Fruit fly (Drosophila melanogaster) whole organism, embryonic: ENCODE data around the gene Dok.

Experiments used
- Bdp1 ChIP-seq: fragments of 200-800 bp; sonication (Bioruptor generic); optimal IDR thresholded peaks from 3 replicates; lab custom pipeline; 2016; ENCODE audit warnings: missing biosample characterization, missing genetic modification characterization
- CG10267 ChIP-seq: fragments of 200-800 bp; sonication (Bioruptor generic); optimal IDR thresholded peaks from 2 replicates; lab custom pipeline; 2018; ENCODE audit warnings: missing biosample characterization, mild to moderate bottlenecking, missing genetic modification characterization, moderate library complexity
- CG10366 ChIP-seq: fragments of 200-800 bp; sonication (Bioruptor generic); IDR thresholded peaks from 2 replicates; pipeline ENCODE4 v1.3.6; 2022; ENCODE audit warnings: missing biosample characterization, missing genetic modification characterization
- CG10979 ChIP-seq: fragments of 200-800 bp; sonication (Bioruptor generic); optimal IDR thresholded peaks from 2 replicates; lab custom pipeline; 2018; ENCODE audit warnings: missing biosample characterization, mild to moderate bottlenecking, missing genetic modification characterization, moderate library complexity
- CG11085 ChIP-seq: fragments of 200-800 bp; sonication (Bioruptor generic); IDR thresholded peaks from 2 replicates; pipeline ENCODE4 v1.3.6; 2022; ENCODE audit warnings: missing biosample characterization, missing genetic modification characterization
- CG15479 ChIP-seq: fragments of 200-800 bp; sonication (Bioruptor generic); optimal IDR thresholded peaks from 3 replicates; lab custom pipeline; 2019; ENCODE audit warnings: missing biosample characterization, mild to moderate bottlenecking, missing genetic modification characterization, moderate library complexity
- CG18011 ChIP-seq: fragments of 200-800 bp; sonication (Bioruptor generic); optimal IDR thresholded peaks from 2 replicates; lab custom pipeline; 2017; ENCODE audit warnings: missing biosample characterization, missing genetic modification characterization, mild to moderate bottlenecking, moderate library complexity, missing genotype
- CG31224 ChIP-seq: fragments of 200-800 bp; sonication (Bioruptor generic); IDR thresholded peaks from 2 replicates; pipeline ENCODE4 v1.3.6; 2022; ENCODE audit warnings: missing biosample characterization, missing genetic modification characterization
- CG3995 ChIP-seq: fragments of 200-800 bp; sonication (Bioruptor generic); optimal IDR thresholded peaks from 3 replicates; lab custom pipeline; 2016; ENCODE audit warnings: missing biosample characterization, missing genetic modification characterization
- CG4360 ChIP-seq: fragments of 200-800 bp; sonication (Bioruptor generic); IDR thresholded peaks from 2 replicates; pipeline ENCODE4 v1.3.6; 2022; ENCODE audit warnings: missing biosample characterization, missing genetic modification characterization
- CG4404 ChIP-seq: fragments of 200-800 bp; sonication (Bioruptor generic); IDR thresholded peaks from 2 replicates; pipeline ENCODE4 v1.3.6; 2022; ENCODE audit warnings: missing biosample characterization, missing genetic modification characterization
- CG5180 ChIP-seq: fragments of 200-800 bp; sonication (Bioruptor generic); optimal IDR thresholded peaks from 3 replicates; lab custom pipeline; 2017; ENCODE audit warnings: missing biosample characterization, missing genetic modification characterization, mild to moderate bottlenecking, moderate library complexity, missing genetic modification reagents
- CG7987 ChIP-seq: fragments of 200-800 bp; sonication (Bioruptor generic); optimal IDR thresholded peaks from 2 replicates; lab custom pipeline; 2018; ENCODE audit warnings: missing biosample characterization, mild to moderate bottlenecking, missing genetic modification characterization, moderate library complexity
- CG8388 ChIP-seq: fragments of 200-800 bp; sonication (Bioruptor generic); optimal IDR thresholded peaks from 2 replicates; lab custom pipeline; 2019; ENCODE audit warnings: missing biosample characterization, mild to moderate bottlenecking, missing genetic modification characterization, moderate library complexity
- CG8765 ChIP-seq: fragments of 200-800 bp; sonication (Bioruptor generic); IDR thresholded peaks from 2 replicates; pipeline ENCODE4 v1.3.6; 2022; ENCODE audit warnings: missing biosample characterization, missing genetic modification characterization
- CG9437 ChIP-seq: fragments of 200-800 bp; sonication (Bioruptor generic); optimal IDR thresholded peaks from 2 replicates; lab custom pipeline; 2018; ENCODE audit warnings: missing biosample characterization, mild to moderate bottlenecking, missing genetic modification characterization
- CHES-1-like ChIP-seq: fragments of 200-800 bp; sonication (Bioruptor generic); optimal IDR thresholded peaks from 2 replicates; lab custom pipeline; 2016; ENCODE audit warnings: missing biosample characterization, missing genetic modification characterization
- CoRest ChIP-seq: fragments of 200-800 bp; sonication (Bioruptor generic); optimal IDR thresholded peaks from 3 replicates; lab custom pipeline; 2018; ENCODE audit warnings: missing biosample characterization, mild to moderate bottlenecking, missing genetic modification characterization, moderate library complexity
- Gsc ChIP-seq: fragments of 200-800 bp; sonication (Bioruptor generic); IDR thresholded peaks from 2 replicates; pipeline ENCODE4 v1.3.6; 2022; ENCODE audit warnings: missing biosample characterization, missing genetic modification characterization
- Lpt ChIP-seq: fragments of >200 bp; optimal IDR thresholded peaks from 2 replicates; lab custom pipeline; 2018; ENCODE audit warnings: missing biosample characterization, missing genetic modification characterization
- MESR4 ChIP-seq: fragments of 200-800 bp; sonication (Bioruptor generic); optimal IDR thresholded peaks from 2 replicates; lab custom pipeline; 2018; ENCODE audit warnings: missing biosample characterization, mild to moderate bottlenecking, missing genetic modification characterization, moderate library complexity
- NfI ChIP-seq: fragments of 200-800 bp; sonication (Bioruptor generic); optimal IDR thresholded peaks from 3 replicates; lab custom pipeline; 2018; ENCODE audit warnings: missing biosample characterization, mild to moderate bottlenecking, missing genetic modification characterization, moderate library complexity
- Ravus ChIP-seq: fragments of 200-800 bp; sonication (Bioruptor generic); IDR thresholded peaks from 2 replicates; pipeline ENCODE4 v1.3.6; 2022; ENCODE audit warnings: missing biosample characterization, missing genetic modification characterization
- Sox100B ChIP-seq: fragments of 200-800 bp; sonication (Bioruptor generic); optimal IDR thresholded peaks from 3 replicates; lab custom pipeline; 2018; ENCODE audit warnings: missing biosample characterization, mild to moderate bottlenecking, missing genetic modification characterization
- Usf ChIP-seq: fragments of 200-800 bp; sonication (Bioruptor generic); optimal IDR thresholded peaks from 2 replicates; lab custom pipeline; 2017; ENCODE audit warnings: missing genotype, missing biosample characterization, missing genetic modification characterization
- ash1 ChIP-seq: fragments of 200-800 bp; sonication (Bioruptor generic); optimal IDR thresholded peaks from 2 replicates; lab custom pipeline; 2018; ENCODE audit warnings: missing biosample characterization, mild to moderate bottlenecking, missing genetic modification characterization
- ato ChIP-seq: fragments of 200-800 bp; sonication (Bioruptor generic); IDR thresholded peaks from 2 replicates; pipeline ENCODE4 v1.3.6; 2022; ENCODE audit warnings: missing biosample characterization, missing genetic modification characterization; ENCODE audit not compliant: partially characterized antibody
- az2 ChIP-seq: fragments of 200-800 bp; sonication (Bioruptor generic); optimal IDR thresholded peaks from 3 replicates; lab custom pipeline; 2016; ENCODE audit warnings: missing biosample characterization, missing genetic modification characterization
- br ChIP-seq: fragments of >200 bp; optimal IDR thresholded peaks from 2 replicates; lab custom pipeline; 2017
- chif ChIP-seq, 2 experiments: fragments of 200-800 bp; sonication (Bioruptor generic); optimal IDR thresholded peaks; 3 replicates each; lab custom pipeline; 2016; ENCODE audit warnings: missing biosample characterization in 2 of 2, missing genetic modification characterization in 2 of 2
- chm ChIP-seq: fragments of 200-800 bp; sonication (Bioruptor generic); IDR thresholded peaks from 2 replicates; pipeline ENCODE4 v1.3.6; 2022; ENCODE audit warnings: missing biosample characterization, missing genetic modification characterization
- crp ChIP-seq, 2 experiments: fragments of 200-800 bp; sonication (Bioruptor generic); optimal IDR thresholded peaks; 2 replicates in 1 of 2; 3 replicates in 1 of 2; lab custom pipeline; 2017; ENCODE audit warnings: missing biosample characterization in 2 of 2, missing genetic modification characterization in 2 of 2, mild to moderate bottlenecking in 1 of 2, moderate library complexity in 1 of 2
- danr ChIP-seq: fragments of 200-800 bp; sonication (Bioruptor generic); IDR thresholded peaks from 2 replicates; pipeline ENCODE4 v1.3.6; 2022; ENCODE audit warnings: missing biosample characterization, missing genetic modification characterization
- dimm ChIP-seq: fragments of 200-800 bp; sonication (Bioruptor generic); IDR thresholded peaks from 2 replicates; pipeline ENCODE4 v1.3.6; 2022; ENCODE audit warnings: missing biosample characterization, missing genetic modification characterization
- dm ChIP-seq: fragments of 200-800 bp; sonication (Bioruptor generic); optimal IDR thresholded peaks from 3 replicates; lab custom pipeline; 2016; ENCODE audit warnings: missing biosample characterization, missing genetic modification characterization
- emc ChIP-seq: fragments of 200-800 bp; sonication (Bioruptor generic); optimal IDR thresholded peaks from 2 replicates; lab custom pipeline; 2016; ENCODE audit warnings: missing biosample characterization, missing genetic modification characterization
- eyg ChIP-seq: fragments of 200-800 bp; sonication (Bioruptor generic); optimal IDR thresholded peaks from 3 replicates; lab custom pipeline; 2016; ENCODE audit warnings: missing biosample characterization, missing genetic modification characterization
- gem ChIP-seq: fragments of 200-800 bp; sonication (Bioruptor generic); optimal IDR thresholded peaks from 2 replicates; lab custom pipeline; 2019; ENCODE audit warnings: missing biosample characterization, mild to moderate bottlenecking, missing genetic modification characterization, moderate library complexity
- hth ChIP-seq: fragments of >200 bp; optimal IDR thresholded peaks from 2 replicates; lab custom pipeline; 2017; ENCODE audit warnings: inconsistent platforms
- kni ChIP-seq: fragments of 200-800 bp; sonication (Bioruptor generic); optimal IDR thresholded peaks from 3 replicates; lab custom pipeline; 2017; ENCODE audit warnings: mild to moderate bottlenecking, missing biosample characterization, missing genetic modification reagents, missing genetic modification characterization
- lilli ChIP-seq: fragments of 200-800 bp; sonication (Bioruptor generic); optimal IDR thresholded peaks from 3 replicates; lab custom pipeline; 2016; ENCODE audit warnings: missing biosample characterization, missing genetic modification characterization
- nau ChIP-seq: fragments of 200-800 bp; sonication (Bioruptor generic); optimal IDR thresholded peaks from 3 replicates; lab custom pipeline; 2017; ENCODE audit warnings: missing biosample characterization, mild to moderate bottlenecking, missing genetic modification characterization, missing genetic modification reagents
- nerfin-2 ChIP-seq: fragments of 200-800 bp; sonication (Bioruptor generic); IDR thresholded peaks from 2 replicates; pipeline ENCODE4 v1.3.6; 2022; ENCODE audit warnings: missing biosample characterization, missing genetic modification characterization; ENCODE audit not compliant: partially characterized antibody
- repo ChIP-seq: fragments of 200-800 bp; sonication (Bioruptor generic); optimal IDR thresholded peaks from 2 replicates; lab custom pipeline; 2016; ENCODE audit warnings: missing biosample characterization, missing genetic modification characterization
- sisA ChIP-seq: fragments of 200-800 bp; sonication (Bioruptor generic); IDR thresholded peaks from 2 replicates; pipeline ENCODE4 v1.3.6; 2022; ENCODE audit warnings: missing biosample characterization, missing genetic modification characterization
- sob ChIP-seq: fragments of 200-800 bp; sonication (Bioruptor generic); IDR thresholded peaks from 2 replicates; pipeline ENCODE4 v1.3.6; 2022; ENCODE audit warnings: missing biosample characterization, missing genetic modification characterization
- tna ChIP-seq: fragments of 200-800 bp; sonication (Bioruptor generic); IDR thresholded peaks from 2 replicates; pipeline ENCODE4 v1.3.6; 2022; ENCODE audit warnings: missing biosample characterization, missing genetic modification characterization; ENCODE audit not compliant: partially characterized antibody
- ttk ChIP-seq: fragments of 200-800 bp; sonication (Bioruptor generic); IDR thresholded peaks from 2 replicates; pipeline ENCODE4 v2.1.2; 2022; ENCODE audit warnings: missing biosample characterization, missing genetic modification characterization
- twi ChIP-seq: fragments of 200-800 bp; optimal IDR thresholded peaks from 2 replicates; lab custom pipeline; 2019; ENCODE audit warnings: missing biosample characterization, mild to moderate bottlenecking, missing genetic modification characterization, moderate library complexity
- usp ChIP-seq: fragments of >200 bp; optimal IDR thresholded peaks from 2 replicates; lab custom pipeline; 2017; ENCODE audit warnings: missing biosample characterization, missing genetic modification characterization

The Dok gene

DNA sequence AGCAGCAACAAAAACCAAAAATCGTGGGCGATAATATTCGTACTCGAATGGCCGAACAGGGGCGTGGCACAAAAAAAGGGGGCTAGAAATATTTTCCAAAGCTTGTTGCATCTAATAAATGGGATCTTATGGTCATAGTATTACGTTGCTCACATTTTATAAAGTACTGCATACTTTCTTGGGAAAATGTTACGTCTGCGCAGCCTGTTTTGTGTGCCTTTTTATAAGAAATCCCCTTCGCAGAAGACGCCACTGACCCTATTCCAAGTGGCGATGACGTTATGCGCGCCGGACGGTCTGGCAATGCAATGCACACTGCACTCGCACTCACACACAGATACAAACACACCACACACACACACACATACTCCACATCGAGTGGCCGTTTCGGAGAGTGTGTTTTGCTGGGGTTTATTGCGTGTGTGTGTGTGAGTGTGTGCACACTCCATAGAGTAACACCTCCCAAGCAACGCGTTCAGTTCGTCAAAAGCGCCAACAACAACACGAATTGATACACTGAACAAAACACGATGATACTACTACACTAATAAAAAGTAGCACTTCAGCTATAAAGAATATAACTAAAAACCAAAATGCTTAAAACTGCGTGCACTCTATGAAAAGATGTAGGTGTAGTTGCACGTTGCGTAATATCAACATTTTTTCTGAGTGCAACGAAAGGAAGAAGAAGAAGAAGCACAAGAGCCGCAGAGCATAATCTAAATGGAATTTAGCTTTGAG lies 30.7 kb upstream of the Dok start (continued):
- TF ChIP-seq sisA (GFP tag; lab: Robert Waterston, UW) (peak; percentile 90), Usf (GFP tag; lab: Kevin White, UChicago) (peak; percentile 68), repo (GFP tag; lab: Kevin White, UChicago) (peak; percentile 83), sob (GFP tag; lab: Robert Waterston, UW) (peak; percentile 74), Lpt (GFP tag; lab: Kevin White, UChicago) (peak; percentile 21), CG31224 (GFP tag; lab: Robert Waterston, UW) (peak; percentile 44), CG10366 (GFP tag; lab: Robert Waterston, UW) (peak; percentile 84), chif (GFP tag; optimal IDR thresholded peaks at IDR 0.05; lab: Kevin White, UChicago) (peak; percentile 81 to 88), gem (tag; lab: Kevin White, UChicago) (peak; percentile 92), lilli (GFP tag; lab: Kevin White, UChicago) (peak; percentile 33), hth (lab: Kevin White, UChicago) (no peak), eyg (GFP tag; lab: Kevin White, UChicago) (peak; percentile 40), nau (peak; percentile 65), CG5180 (GFP tag; lab: Kevin White, UChicago) (peak; percentile 46), CG8765 (GFP tag; lab: Robert Waterston, UW) (peak; percentile 77; the same call in 1 of the 2 replicates), br (lab: Kevin White, UChicago) (no peak), crp (GFP tag; optimal IDR thresholded peaks at IDR 0.05; lab: Kevin White, UChicago) (peak in 1 of 2 experiments; percentile 27), CG9437 (GFP tag; lab: Kevin White, UChicago) (peak; percentile 63), CG10267 (tag; lab: Kevin White, UChicago) (peak; percentile 68), NfI (GFP tag; lab: Kevin White, UChicago) (peak; percentile 74), ttk (GFP tag; lab: Robert Waterston, UW) (peak; percentile 86), CHES-1-like (GFP tag; lab: Kevin White, UChicago) (peak; percentile 56), ash1 (GFP tag; lab: Kevin White, UChicago) (no peak), Bdp1 (GFP tag; lab: Kevin White, UChicago) (peak; percentile 58), az2 (GFP tag; lab: Kevin White, UChicago) (peak; percentile 76), CoRest (tag; lab: Kevin White, UChicago) (peak; percentile 83), CG18011 (no peak), Sox100B (GFP tag; lab: Kevin White, UChicago) (peak; percentile 63), CG7987 (GFP tag; lab: Kevin White, UChicago) (peak; percentile 45), tna (GFP tag; lab: Robert Waterston, UW) (no peak), dimm (GFP tag; lab: Robert Waterston, UW) (peak; percentile 66), twi (tag; lab: Kevin White, UChicago) (peak; percentile 70), usp (GFP tag; lab: Kevin White, UChicago) (no peak), CG15479 (no peak), Ravus (peak; percentile 29), chm (GFP tag; lab: Robert Waterston, UW) (peak; percentile 90), kni (GFP tag; lab: Kevin White, UChicago) (peak; percentile 52), danr (GFP tag; lab: Robert Waterston, UW) (peak; percentile 79), dm (GFP tag; lab: Kevin White, UChicago) (peak; percentile 48), CG3995 (GFP tag; lab: Kevin White, UChicago) (no peak), CG4360 (GFP tag; lab: Robert Waterston, UW) (peak; percentile 75), CG10979 (tag; lab: Kevin White, UChicago) (peak; percentile 87), CG4404 (GFP tag; lab: Robert Waterston, UW) (peak; percentile 87), emc (GFP tag; lab: Kevin White, UChicago) (peak; percentile 57), MESR4 (GFP tag; lab: Kevin White, UChicago) (no peak), CG11085 (GFP tag; lab: Robert Waterston, UW) (no peak), nerfin-2 (GFP tag; lab: Robert Waterston, UW) (no peak), CG8388 (GFP tag; lab: Kevin White, UChicago) (peak; percentile 81), Gsc (GFP tag; lab: Robert Waterston, UW) (peak; percentile 85), ato (GFP tag; lab: Robert Waterston, UW) (no peak)
